Fruit fly (Drosophila melanogaster): ENCODE results near the gene Apc.

Apc gene

DNA sequence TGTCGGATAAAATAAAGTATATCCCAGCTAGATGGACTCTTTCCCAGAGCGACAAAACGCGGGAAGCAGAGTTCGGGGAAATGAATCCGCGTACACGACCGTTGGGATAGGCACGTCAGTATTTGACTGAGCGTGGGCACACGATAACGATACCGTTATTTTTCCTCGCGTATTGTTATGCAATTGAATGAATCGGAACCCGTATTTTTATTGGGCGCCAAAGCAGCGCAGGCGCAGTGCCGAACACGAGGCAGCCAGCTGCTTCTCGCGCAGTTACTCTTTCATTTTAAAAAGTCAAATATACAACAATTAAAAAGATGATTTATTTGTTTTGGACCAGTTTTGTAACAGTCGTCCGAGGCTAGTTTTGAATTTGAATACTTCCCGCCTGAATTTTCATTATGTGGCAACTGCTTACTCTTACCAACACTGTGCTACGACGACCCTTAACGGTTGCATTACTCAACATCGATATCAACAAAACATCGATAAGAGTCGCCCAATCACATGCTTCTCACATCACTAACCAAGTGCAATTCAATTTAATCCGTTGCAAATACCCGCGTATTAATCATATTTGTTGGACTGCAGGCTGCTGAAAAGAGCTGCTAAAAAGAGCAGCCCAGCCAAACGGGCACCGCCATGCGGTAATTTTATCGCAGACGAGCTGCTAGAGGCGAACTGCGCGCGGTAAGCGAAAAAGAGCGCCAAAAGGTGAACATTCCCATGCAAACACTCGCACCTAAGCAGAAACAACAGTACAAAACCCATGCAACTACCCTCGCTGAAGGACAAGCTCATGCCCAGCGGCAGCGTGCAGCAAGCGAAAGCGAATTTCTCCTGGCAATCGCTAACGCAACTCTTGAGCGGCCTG lies 43.2 kb upstream of the Apc start, which contains the start of the genes CG33203 and Doa (continued):
- TF ChIP-seq CkIIα-i1 (GFP tag; IDR thresholded peaks at IDR 0.05) (no peak), CG18619 (GFP tag; optimal IDR thresholded peaks at IDR 0.05) (no peak), CG4617 (GFP tag; optimal IDR thresholded peaks at IDR 0.05; ENCODE audit: borderline replicate concordance) (no peak), trh (GFP tag; optimal IDR thresholded peaks at IDR 0.05) (no peak), CG10979 (tag; optimal IDR thresholded peaks at IDR 0.05) (no peak), CG10147 (GFP tag; optimal IDR thresholded peaks at IDR 0.05) (no peak), luna (GFP tag; optimal IDR thresholded peaks at IDR 0.05) (no peak), chm (GFP tag; IDR thresholded peaks at IDR 0.05) (no peak), CG3838 (GFP tag; optimal IDR thresholded peaks at IDR 0.05) (peak; percentile 8), dysf (GFP tag; IDR thresholded peaks at IDR 0.05) (0 out of 3 replicates have a peak, but pooled peaks have one; percentile 29), CG4730 (GFP tag; IDR thresholded peaks at IDR 0.05) (no peak), cas (GFP tag; IDR thresholded peaks at IDR 0.05) (peak; percentile 48; the same call in 1 of the 2 replicates), CG16815 (GFP tag; optimal IDR thresholded peaks at IDR 0.05) (no peak), Vsx1 (GFP tag; optimal IDR thresholded peaks at IDR 0.05) (no peak), ewg (GFP tag; optimal IDR thresholded peaks at IDR 0.05) (peak; percentile 100), CG9609 (GFP tag; optimal IDR thresholded peaks at IDR 0.05) (peak; percentile 56), bowl (GFP tag; IDR thresholded peaks at IDR 0.05) (no peak), oc (tag; optimal IDR thresholded peaks at IDR 0.05) (peak; percentile 32), CTCF (GFP tag; optimal IDR thresholded peaks at IDR 0.05) (no peak), Hand (GFP tag; optimal IDR thresholded peaks at IDR 0.05) (no peak), CG10366 (GFP tag; IDR thresholded peaks at IDR 0.05) (peak; percentile 11; the same call in 1 of the 2 replicates), CG10431 (GFP tag; optimal IDR thresholded peaks at IDR 0.05) (no peak), Mrtf (GFP tag; IDR thresholded peaks at IDR 0.05) (no peak), disco-r (GFP tag; optimal IDR thresholded peaks at IDR 0.05) (no peak), Neu2 (GFP tag; optimal IDR thresholded peaks at IDR 0.05; ENCODE audit: borderline replicate concordance) (no peak), NFAT (GFP tag; IDR thresholded peaks at IDR 0.05) (peak; percentile 47; the same call in 1 of the 2 replicates), CG3065 (GFP tag; optimal IDR thresholded peaks at IDR 0.05) (no peak), CG2678 (tag; optimal IDR thresholded peaks at IDR 0.05) (no peak), CG10321 (GFP tag; IDR thresholded peaks at IDR 0.05) (no peak), jumu (GFP tag; optimal IDR thresholded peaks at IDR 0.05) (peak; percentile 72), Eip74EF (GFP tag; optimal IDR thresholded peaks at IDR 0.05) (no peak), CG7271 (tag; optimal IDR thresholded peaks at IDR 0.05) (no peak), ato (GFP tag; IDR thresholded peaks at IDR 0.05; ENCODE audit: partially characterized antibody) (0 out of 2 replicates have a peak, but pooled peaks have one; percentile 37), D (optimal IDR thresholded peaks at IDR 0.05) (no peak), D (GFP tag; optimal IDR thresholded peaks at IDR 0.05) (no peak), CG18476 (GFP tag; optimal IDR thresholded peaks at IDR 0.05) (peak; percentile 81), Sox102F (GFP tag; optimal IDR thresholded peaks at IDR 0.05) (no peak), seq (GFP tag; IDR thresholded peaks at IDR 0.05) (no peak), Xbp1 (GFP tag; optimal IDR thresholded peaks at IDR 0.05) (peak; percentile 42), dimm (GFP tag; IDR thresholded peaks at IDR 0.05) (no peak), gsb-n (tag; optimal IDR thresholded peaks at IDR 0.05) (no peak), CG11696 (GFP tag; IDR thresholded peaks at IDR 0.05) (no peak), Nf-YA (GFP tag; IDR thresholded peaks at IDR 0.05) (no peak), CG5953 (GFP tag; IDR thresholded peaks at IDR 0.05) (no peak), CG7556 (GFP tag; optimal IDR thresholded peaks at IDR 0.05) (peak; percentile 17), CG12071 (GFP tag; optimal IDR thresholded peaks at IDR 0.05) (no peak), CG34376 (GFP tag; optimal IDR thresholded peaks at IDR 0.05) (no peak), Mad (GFP tag; optimal IDR thresholded peaks at IDR 0.05) (peak; percentile 33), CG34422 (GFP tag; IDR thresholded peaks at IDR 0.05) (no peak), CG7928 (GFP tag; optimal IDR thresholded peaks at IDR 0.05) (peak; percentile 86)
